Worm (Caenorhabditis elegans): ENCODE measurements around the gene C32H11.4.

The C32H11.4 gene

ce11 chrIV:12876558-12876957 lies 44.5 kb upstream of the C32H11.4 start (continued):
- TF ChIP-seq tag-97 (GFP tag; IDR thresholded peaks at IDR 0.05): no peak
- no peak for TF ChIP-seq daf-16 (GFP tag; optimal IDR thresholded peaks at IDR 0.05)
- TF ChIP-seq daf-16 (tag; optimal IDR thresholded peaks at IDR 0.05): peak; percentile 46
- no peak for TF ChIP-seq mdl-1 (tag; optimal IDR thresholded peaks at IDR 0.05)
- TF ChIP-seq ceh-44 (GFP tag; IDR thresholded peaks at IDR 0.05): no peak
- TF ChIP-seq set-16 (GFP tag; IDR thresholded peaks at IDR 0.05): no peak
- TF ChIP-seq cey-2 (tag; optimal IDR thresholded peaks at IDR 0.05; ENCODE audit: borderline replicate concordance, insufficient read depth): no peak
- no peak for TF ChIP-seq hif-1 (tag; optimal IDR thresholded peaks at IDR 0.05)
- TF ChIP-seq lin-38 (GFP tag; IDR thresholded peaks at IDR 0.05): no peak
- TF ChIP-seq F49E8.2 (tag; optimal IDR thresholded peaks at IDR 0.05; ENCODE audit: borderline replicate concordance): no peak
- TF ChIP-seq mxl-3 (GFP tag; optimal IDR thresholded peaks at IDR 0.05): no peak
- no peak for TF ChIP-seq spr-3 (GFP tag; optimal IDR thresholded peaks at IDR 0.05)
- no peak for TF ChIP-seq dve-1 (tag; optimal IDR thresholded peaks at IDR 0.05; ENCODE audit: insufficient read depth)
- no peak for TF ChIP-seq ZK546.5 (tag; optimal IDR thresholded peaks at IDR 0.05)
- TF ChIP-seq mdt-29 (GFP tag; IDR thresholded peaks at IDR 0.05): no peak
- no peak for TF ChIP-seq snpc-1.2 (GFP tag; IDR thresholded peaks at IDR 0.05)
- no peak for TF ChIP-seq zag-1 (tag; optimal IDR thresholded peaks at IDR 0.05)
- no peak for TF ChIP-seq F44E2.7 (GFP tag; IDR thresholded peaks at IDR 0.05)
- TF ChIP-seq lin-39 (tag; optimal IDR thresholded peaks at IDR 0.05): no peak

DNA sequence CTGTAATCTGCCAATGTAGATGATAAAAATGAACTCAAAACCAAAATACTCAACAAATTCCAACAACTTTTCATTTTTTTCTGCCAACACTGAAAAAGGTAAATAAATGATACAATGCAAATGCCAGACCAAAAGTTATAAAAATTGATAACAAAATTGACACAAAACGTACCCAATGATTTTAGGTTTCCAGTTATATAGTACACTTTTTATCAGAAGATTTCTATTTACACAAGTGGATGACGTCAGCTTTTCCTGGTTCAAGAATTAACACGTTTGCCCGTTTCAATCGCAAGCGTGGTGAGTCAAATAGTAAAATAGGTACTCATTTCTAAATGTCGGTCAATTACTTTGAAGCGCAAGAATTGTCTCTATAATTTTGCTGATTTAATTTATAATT lies 41.5 kb upstream of the C32H11.4 start, which contains the start of gene ZK896.5:
Gene ZK896.5 (minus strand): TSS at position 89 of the 400 bp plus-strand sequence.
- no peak for TF ChIP-seq attf-4 (tag; optimal IDR thresholded peaks at IDR 0.05)
- no peak for TF ChIP-seq cey-2 (tag; optimal IDR thresholded peaks at IDR 0.05; ENCODE audit: borderline replicate concordance, insufficient read depth)
- TF ChIP-seq lin-39 (tag; optimal IDR thresholded peaks at IDR 0.05): no peak
- no peak for TF ChIP-seq spr-3 (GFP tag; optimal IDR thresholded peaks at IDR 0.05)
- no peak for TF ChIP-seq ZK337.2 (GFP tag; IDR thresholded peaks at IDR 0.05)
- no peak for TF ChIP-seq ceh-28 (tag; optimal IDR thresholded peaks at IDR 0.05)
- TF ChIP-seq sdz-12 (GFP tag; optimal IDR thresholded peaks at IDR 0.05): no peak
- no peak for TF ChIP-seq F26F4.8 (GFP tag; conservative IDR thresholded peaks at IDR 0.05)
- TF ChIP-seq madf-9 (GFP tag; conservative IDR thresholded peaks at IDR 0.05): no peak
- no peak for TF ChIP-seq Y5F2A.4 (GFP tag; optimal IDR thresholded peaks at IDR 0.05)
- no peak for TF ChIP-seq gei-8 (GFP tag; optimal IDR thresholded peaks at IDR 0.05)
- TF ChIP-seq duxl-1 (tag; optimal IDR thresholded peaks at IDR 0.05; ENCODE audit: poor library complexity): no peak
- TF ChIP-seq tra-1 (GFP tag; IDR thresholded peaks at IDR 0.05): no peak
- no peak for TF ChIP-seq ceh-82 (tag; optimal IDR thresholded peaks at IDR 0.05)
- no peak for TF ChIP-seq zfp-2 (tag; optimal IDR thresholded peaks at IDR 0.05)
- TF ChIP-seq ceh-32 (tag; optimal IDR thresholded peaks at IDR 0.05; ENCODE audit: poor library complexity): no peak
- no peak for TF ChIP-seq zfp-3 (GFP tag; conservative IDR thresholded peaks at IDR 0.05)
- TF ChIP-seq nhr-10 (tag; optimal IDR thresholded peaks at IDR 0.05): no peak
- no peak for TF ChIP-seq pha-4 (GFP tag; IDR thresholded peaks at IDR 0.05)
- TF ChIP-seq pha-4 (tag; optimal IDR thresholded peaks at IDR 0.05): peak; percentile 6
- TF ChIP-seq unc-62 (GFP tag; optimal IDR thresholded peaks at IDR 0.05 in 1 of 2): peak in 1 of 2 experiments; percentile 9
- TF ChIP-seq unc-62 (tag; optimal IDR thresholded peaks at IDR 0.05): no peak
- no peak for TF ChIP-seq nhr-11 (tag; optimal IDR thresholded peaks at IDR 0.05)
- TF ChIP-seq nhr-48 (tag; optimal IDR thresholded peaks at IDR 0.05): peak; percentile 74
- no peak for TF ChIP-seq lsy-2 (tag; optimal IDR thresholded peaks at IDR 0.05)
- no peak for TF ChIP-seq dmd-8 (GFP tag; IDR thresholded peaks at IDR 0.05)
- peak; percentile 44 for TF ChIP-seq aha-1 (tag)
- no peak for TF ChIP-seq saeg-2 (GFP tag; IDR thresholded peaks at IDR 0.05)
- TF ChIP-seq F37D6.2 (tag; optimal IDR thresholded peaks at IDR 0.05): no peak
- no peak for TF ChIP-seq spr-1 (tag; optimal IDR thresholded peaks at IDR 0.05)
- TF ChIP-seq lim-7 (GFP tag; IDR thresholded peaks at IDR 0.05): no peak
- TF ChIP-seq dmd-6 (GFP tag; IDR thresholded peaks at IDR 0.05): peak; percentile 90
- TF ChIP-seq lin-13 (GFP tag; optimal IDR thresholded peaks at IDR 0.05): no peak
- TF ChIP-seq pqm-1 (tag; optimal IDR thresholded peaks at IDR 0.05): peak; percentile 45
- TF ChIP-seq fkh-10 (GFP tag; optimal IDR thresholded peaks at IDR 0.05): no peak
